Worm (Caenorhabditis elegans): ENCODE results near the gene nrde-3.
A peak's percentile ranks its signal among the peaks of the same experiment; 100 is the strongest.

nrde-3 gene

DNA sequence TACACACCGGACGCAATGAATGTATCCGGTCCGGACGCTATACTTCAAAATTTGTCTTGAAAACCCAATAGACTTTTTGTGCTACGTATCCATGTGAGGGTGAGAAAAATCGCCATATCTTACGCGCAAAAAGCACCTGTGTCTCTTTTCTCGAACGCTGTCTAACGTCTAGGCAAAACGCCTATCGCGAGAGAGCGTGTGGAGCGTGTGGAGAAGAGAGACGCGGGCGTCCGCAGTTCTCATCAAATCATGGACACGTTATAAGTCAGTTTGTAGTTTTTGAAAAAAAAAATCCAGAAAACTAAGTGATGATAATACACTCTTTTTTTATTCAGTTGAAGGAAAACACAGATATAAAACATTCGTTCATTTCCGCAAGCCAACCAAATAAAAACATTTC, 9.0 kb downstream of the nrde-3 start (continued):
- TF ChIP-seq unc-86 (tag; optimal IDR thresholded peaks at IDR 0.05): no peak
- no peak for TF ChIP-seq C16A3.4 (tag; optimal IDR thresholded peaks at IDR 0.05)

DNA sequence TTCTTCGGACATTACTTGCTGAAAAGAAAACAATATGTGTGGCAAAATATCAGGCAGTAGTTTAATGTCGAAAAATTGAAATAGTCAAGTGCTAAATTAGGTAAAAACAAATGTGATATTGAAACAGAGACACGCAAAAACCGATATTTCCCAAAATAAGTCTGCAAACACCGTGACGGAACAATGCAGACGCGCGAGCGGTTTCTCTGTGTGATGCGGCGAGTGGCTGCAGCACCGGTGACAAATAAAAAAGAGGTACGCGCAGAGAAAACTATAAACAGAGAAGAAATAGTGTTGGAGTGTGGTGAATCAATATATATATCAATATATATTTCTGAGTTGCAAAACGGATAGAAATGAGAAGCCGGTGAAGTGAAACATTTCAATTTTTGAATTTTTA, 10.7 kb downstream of the nrde-3 start, which contains the start of gene ife-2:
Gene ife-2 (minus strand): TSS at position 18 of the 400 bp plus-strand sequence.
- TF ChIP-seq xbp-1 (tag; optimal IDR thresholded peaks at IDR 0.05) (peak; percentile 69), unc-30 (tag; optimal IDR thresholded peaks at IDR 0.05) (no peak), vab-15 (tag; optimal IDR thresholded peaks at IDR 0.05) (no peak), hlh-4 (tag; optimal IDR thresholded peaks at IDR 0.05) (no peak), nhr-237 (tag; optimal IDR thresholded peaks at IDR 0.05) (no peak), nhr-71 (tag; optimal IDR thresholded peaks at IDR 0.05) (peak; percentile 77), lsy-2 (tag; optimal IDR thresholded peaks at IDR 0.05) (peak; percentile 70 to 75), fkh-8 (tag; optimal IDR thresholded peaks at IDR 0.05) (peak; percentile 19), pax-3 (tag; optimal IDR thresholded peaks at IDR 0.05) (no peak), nhr-76 (tag; optimal IDR thresholded peaks at IDR 0.05) (no peak), blmp-1 (tag; optimal IDR thresholded peaks at IDR 0.05) (peak; percentile 61), nhr-20 (tag; optimal IDR thresholded peaks at IDR 0.05) (peak; percentile 81), zag-1 (tag; optimal IDR thresholded peaks at IDR 0.05) (no peak), elt-2 (tag; optimal IDR thresholded peaks at IDR 0.05) (peak; percentile 26), isw-1 (GFP tag; IDR thresholded peaks at IDR 0.05) (no peak), Y116A8C.19 (tag; optimal IDR thresholded peaks at IDR 0.05; ENCODE audit: borderline replicate concordance) (no peak), mep-1 (tag; optimal IDR thresholded peaks at IDR 0.05) (peak; percentile 90), ceh-82 (tag; optimal IDR thresholded peaks at IDR 0.05) (peak; percentile 21 to 65 (median 40)), ceh-63 (GFP tag; optimal IDR thresholded peaks at IDR 0.05) (no peak), irx-1 (tag; optimal IDR thresholded peaks at IDR 0.05) (no peak), aha-1 (tag; optimal IDR thresholded peaks at IDR 0.05) (no peak), grh-1 (GFP tag; IDR thresholded peaks at IDR 0.05) (0 out of 2 replicates have a peak, but pooled peaks have one; percentile 10), dsc-1 (tag; optimal IDR thresholded peaks at IDR 0.05) (peak; percentile 34), hpl-2 (GFP tag; optimal IDR thresholded peaks at IDR 0.05) (no peak), nhr-19 (GFP tag; conservative IDR thresholded peaks at IDR 0.05) (peak; percentile 64), mab-9 (GFP tag; IDR thresholded peaks at IDR 0.05) (no peak), sox-4 (tag; optimal IDR thresholded peaks at IDR 0.05) (no peak), lin-39 (tag; optimal IDR thresholded peaks at IDR 0.05) (no peak), ces-1 (GFP tag; optimal IDR thresholded peaks at IDR 0.05) (no peak), ets-5 (GFP tag; IDR thresholded peaks at IDR 0.05) (no peak), tbx-2 (tag; optimal IDR thresholded peaks at IDR 0.05) (peak; percentile 74), zip-4 (GFP tag; optimal IDR thresholded peaks at IDR 0.05) (peak; percentile 7), nhr-85 (tag) (peak; percentile 74), unc-98 (GFP tag; IDR thresholded peaks at IDR 0.05) (no peak), egl-13 (tag; optimal IDR thresholded peaks at IDR 0.05) (peak; percentile 38), aly-2 (tag; optimal IDR thresholded peaks at IDR 0.05) (no peak), ceh-90 (tag; optimal IDR thresholded peaks at IDR 0.05) (no peak), ceh-88 (GFP tag; IDR thresholded peaks at IDR 0.05) (peak; percentile 47; the same call in 1 of the 2 replicates), nhr-28 (tag; optimal IDR thresholded peaks at IDR 0.05) (no peak), pqm-1 (tag; optimal IDR thresholded peaks at IDR 0.05) (no peak), swsn-7 (tag; optimal IDR thresholded peaks at IDR 0.05) (peak; percentile 74), dpl-1 (GFP tag; optimal IDR thresholded peaks at IDR 0.05) (peak; percentile 55 to 78 (median 76)), ceh-8 (GFP tag; optimal IDR thresholded peaks at IDR 0.05) (no peak), lin-14 (GFP tag; optimal IDR thresholded peaks at IDR 0.05) (no peak), sup-37 (GFP tag; optimal IDR thresholded peaks at IDR 0.05) (peak; percentile 44), efl-3 (GFP tag; optimal IDR thresholded peaks at IDR 0.05) (no peak), skn-1 (tag; optimal IDR thresholded peaks at IDR 0.05) (peak; percentile 85), snu-23 (GFP tag; optimal IDR thresholded peaks at IDR 0.05) (peak; percentile 88), sptf-1 (tag; optimal IDR thresholded peaks at IDR 0.05) (no peak), jun-1 (tag; optimal IDR thresholded peaks at IDR 0.05) (peak; percentile 54)
